Fruit fly (Drosophila melanogaster): Measurements from ENCODE around the gene CG9215.
A peak's percentile ranks its signal among the peaks of the same experiment; 100 is the strongest.

The CG9215 gene

DNA sequence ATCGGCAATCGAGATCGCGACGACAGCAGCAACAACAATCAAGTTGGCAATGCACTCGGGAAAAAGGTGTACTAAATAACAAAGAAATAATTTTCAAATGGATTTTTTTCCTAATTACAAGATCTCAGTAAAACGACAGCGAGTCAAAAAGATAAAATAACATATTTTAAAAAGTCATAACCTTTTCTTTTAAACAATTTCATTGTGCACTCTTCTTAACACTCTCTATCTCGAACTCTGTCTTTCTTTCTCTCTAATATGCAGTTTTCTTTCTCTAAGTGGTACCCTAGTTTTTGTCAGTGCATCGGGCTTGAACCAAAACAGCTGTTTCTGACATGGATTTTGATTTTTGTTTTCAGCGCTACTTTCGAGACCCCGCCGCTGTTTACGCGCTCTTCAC is 33.6 kb downstream of the CG9215 start (continued):
- TF ChIP-seq CG2678 (tag; optimal IDR thresholded peaks at IDR 0.05), result peak; percentile 89
- peak; percentile 41 for TF ChIP-seq CG15696 (tag; optimal IDR thresholded peaks at IDR 0.05)
- TF ChIP-seq CG9727 (GFP tag; optimal IDR thresholded peaks at IDR 0.05), result peak; percentile 74
- TF ChIP-seq CG32767 (GFP tag; IDR thresholded peaks at IDR 0.05), result no peak; the same call in 1 of the 2 replicates
- no peak for TF ChIP-seq inv (GFP tag; IDR thresholded peaks at IDR 0.05; ENCODE audit: partially characterized antibody)
- peak; percentile 75 for TF ChIP-seq ATbp (GFP tag; optimal IDR thresholded peaks at IDR 0.05)
- TF ChIP-seq dimm (GFP tag; IDR thresholded peaks at IDR 0.05), result no peak
- no peak for TF ChIP-seq hth (optimal IDR thresholded peaks at IDR 0.05)
- TF ChIP-seq Ada2b (GFP tag; IDR thresholded peaks at IDR 0.05), result peak; percentile 81
- peak; percentile 42 for TF ChIP-seq dm (GFP tag; optimal IDR thresholded peaks at IDR 0.05)
- TF ChIP-seq tap (tag; optimal IDR thresholded peaks at IDR 0.05), result peak; percentile 68
- peak; percentile 80 for TF ChIP-seq Dek (tag; optimal IDR thresholded peaks at IDR 0.05)
- peak; percentile 38 for TF ChIP-seq jumu (GFP tag; optimal IDR thresholded peaks at IDR 0.05)
- TF ChIP-seq CG3726 (GFP tag; IDR thresholded peaks at IDR 0.05), result peak; percentile 54; the same call in 1 of the 3 replicates
- TF ChIP-seq CG5180 (GFP tag; optimal IDR thresholded peaks at IDR 0.05), result peak; percentile 73
- peak; percentile 68 for TF ChIP-seq CG32772 (GFP tag; IDR thresholded peaks at IDR 0.05)
- peak; percentile 23 for TF ChIP-seq Lhr (GFP tag; optimal IDR thresholded peaks at IDR 0.05)
- TF ChIP-seq CG3281 (GFP tag; optimal IDR thresholded peaks at IDR 0.05), result peak; percentile 82
- TF ChIP-seq CG12659 (GFP tag; optimal IDR thresholded peaks at IDR 0.05), result peak; percentile 78
- no peak for TF ChIP-seq CG34224 (GFP tag; IDR thresholded peaks at IDR 0.05; ENCODE audit: partially characterized antibody)
- peak; percentile 2 for TF ChIP-seq trh (GFP tag; optimal IDR thresholded peaks at IDR 0.05)
- TF ChIP-seq gt (GFP tag; IDR thresholded peaks at IDR 0.05), result no peak
- no peak for TF ChIP-seq CkIIα-i1 (GFP tag; IDR thresholded peaks at IDR 0.05)
- TF ChIP-seq CG7786 (GFP tag; optimal IDR thresholded peaks at IDR 0.05), result peak; percentile 71
- no peak for TF ChIP-seq mld (GFP tag; IDR thresholded peaks at IDR 0.05; ENCODE audit: partially characterized antibody)
- TF ChIP-seq Drgx (GFP tag; IDR thresholded peaks at IDR 0.05), result peak; percentile 74
- TF ChIP-seq CG8765 (GFP tag; IDR thresholded peaks at IDR 0.05), result no peak
- no peak for TF ChIP-seq br (optimal IDR thresholded peaks at IDR 0.05)
- no peak for TF ChIP-seq Elba2 (GFP tag; optimal IDR thresholded peaks at IDR 0.05)
- TF ChIP-seq pzg (GFP tag; optimal IDR thresholded peaks at IDR 0.05), result no peak
- peak; percentile 58 for TF ChIP-seq CG9437 (GFP tag; optimal IDR thresholded peaks at IDR 0.05)
- TF ChIP-seq gfzf (GFP tag; optimal IDR thresholded peaks at IDR 0.05), result no peak
- TF ChIP-seq CG13775 (GFP tag; optimal IDR thresholded peaks at IDR 0.05), result peak; percentile 69
- peak; percentile 66 for TF ChIP-seq Deaf1 (tag; optimal IDR thresholded peaks at IDR 0.05)
- peak; percentile 81 for TF ChIP-seq CG2120 (GFP tag; optimal IDR thresholded peaks at IDR 0.05)
- TF ChIP-seq gem (tag; optimal IDR thresholded peaks at IDR 0.05), result peak; percentile 89
- peak; percentile 73 for TF ChIP-seq BtbVII (GFP tag; optimal IDR thresholded peaks at IDR 0.05)
- peak; percentile 55; the same call in 3 of the 4 replicates for TF ChIP-seq Gug (GFP tag; IDR thresholded peaks at IDR 0.05)
- TF ChIP-seq pfk (GFP tag; optimal IDR thresholded peaks at IDR 0.05), result no peak
- peak; percentile 65 for TF ChIP-seq shn (GFP tag; optimal IDR thresholded peaks at IDR 0.05)
- TF ChIP-seq CG9215 (GFP tag; IDR thresholded peaks at IDR 0.05), result peak; percentile 94
- peak; percentile 46; the same call in 2 of the 3 replicates for TF ChIP-seq CG11560 (tag; IDR thresholded peaks at IDR 0.05)
- peak; percentile 69 for TF ChIP-seq CG18476 (GFP tag; optimal IDR thresholded peaks at IDR 0.05)
- peak; percentile 23 for TF ChIP-seq CG4328 (GFP tag; optimal IDR thresholded peaks at IDR 0.05)
- TF ChIP-seq CG10543 (GFP tag; optimal IDR thresholded peaks at IDR 0.05), result peak; percentile 48
- TF ChIP-seq pum (GFP tag; optimal IDR thresholded peaks at IDR 0.05), result peak; percentile 63
- no peak for TF ChIP-seq nom (GFP tag; optimal IDR thresholded peaks at IDR 0.05)
- no peak for TF ChIP-seq HLH4C (GFP tag; IDR thresholded peaks at IDR 0.05; ENCODE audit: partially characterized antibody)
- TF ChIP-seq CG13424 (tag; optimal IDR thresholded peaks at IDR 0.05), result peak; percentile 88
- peak; percentile 6 for TF ChIP-seq ERR (GFP tag; optimal IDR thresholded peaks at IDR 0.05)
- peak; percentile 25 for TF ChIP-seq Sry-δ (GFP tag; optimal IDR thresholded peaks at IDR 0.05)

Data from whole organism, embryonic.